Worm (Caenorhabditis elegans) whole organism, L1 larva: ENCODE measurements around the gene K03B8.4.

ENCODE experiments used
- alr-1 ChIP-seq: fragments of 200-800 bp; sonication (Bioruptor generic); optimal IDR thresholded peaks from 2 replicates; lab custom pipeline; 2018; ENCODE audit warnings: borderline replicate concordance, mild to moderate bottlenecking, missing genetic modification characterization, missing compliant biosample characterization
- blmp-1 ChIP-seq: fragments of 150-350 bp; optimal IDR thresholded peaks from 2 replicates; lab custom pipeline; 2014; ENCODE audit warnings: missing biosample characterization, missing genetic modification characterization
- ceh-8 ChIP-seq: fragments of 200-800 bp; sonication (Bioruptor generic); optimal IDR thresholded peaks from 2 replicates; lab custom pipeline; 2018; ENCODE audit warnings: mild to moderate bottlenecking, missing genetic modification characterization, moderate library complexity, missing compliant biosample characterization
- ceh-82 ChIP-seq, 3 experiments: fragments of 150-350 bp in 1 of 3; sonication (generic microtip) in 2 of 3; optimal IDR thresholded peaks; 2 replicates each; lab custom pipeline; 2014 to 2017; ENCODE audit warnings: missing biosample characterization in 3 of 3, missing genetic modification characterization in 3 of 3
- ceh-90 ChIP-seq: sonication (generic microtip); optimal IDR thresholded peaks from 2 replicates; lab custom pipeline; 2016; ENCODE audit warnings: missing genetic modification characterization, missing compliant biosample characterization
- ces-1 ChIP-seq: fragments of 150-350 bp; optimal IDR thresholded peaks from 2 replicates; lab custom pipeline; 2014; ENCODE audit warnings: missing biosample characterization, missing genetic modification reagents, missing genetic modification characterization
- dpl-1 ChIP-seq, 3 experiments: fragments of 150-350 bp in 2 of 3; sonication (generic microtip) in 1 of 3; optimal IDR thresholded peaks; 2 replicates each; lab custom pipeline; 2014 to 2017; ENCODE audit warnings: missing biosample characterization in 3 of 3, missing genetic modification characterization in 3 of 3, missing genetic modification reagents in 3 of 3
- dsc-1 ChIP-seq: sonication (generic microtip); optimal IDR thresholded peaks from 2 replicates; lab custom pipeline; 2016; ENCODE audit warnings: mild to moderate bottlenecking, missing genetic modification characterization, missing compliant biosample characterization
- efl-1 ChIP-seq, 4 experiments: fragments of 150-350 bp; optimal IDR thresholded peaks in 3 of 4; peaks in 1 of 4; 1 replicate in 1 of 4; 2 replicates in 3 of 4; lab custom pipeline; 2014; ENCODE audit warnings: missing biosample characterization in 2 of 4, missing genetic modification characterization in 2 of 4, missing genetic modification reagents in 2 of 4
- egl-27 ChIP-seq, 2 experiments: fragments of 150-350 bp in 1 of 2; sonication (generic microtip); optimal IDR thresholded peaks; 3 replicates each; lab custom pipeline; 2017 to 2018; ENCODE audit warnings: missing biosample characterization in 2 of 2, missing genetic modification characterization in 2 of 2, missing genetic modification reagents in 2 of 2
- elt-2 ChIP-seq: sonication (generic microtip); optimal IDR thresholded peaks from 2 replicates; lab custom pipeline; 2016; ENCODE audit warnings: missing genetic modification characterization, mild to moderate bottlenecking, inconsistent platforms, missing compliant biosample characterization, missing genetic modification reagents
- elt-3 ChIP-seq, 6 experiments: fragments of 150-350 bp in 1 of 6; sonication (generic microtip); optimal IDR thresholded peaks; 2 replicates each; lab custom pipeline; 2017 to 2018; ENCODE audit warnings: missing biosample characterization in 6 of 6, missing genetic modification characterization in 6 of 6, inconsistent platforms in 1 of 6
- grh-1 ChIP-seq: fragments of 200-800 bp; sonication (Bioruptor generic); IDR thresholded peaks from 2 replicates; pipeline ENCODE4 v1.3.6; 2022; ENCODE audit warnings: missing genetic modification reagents, missing genetic modification characterization, missing compliant biosample characterization
- hlh-17 ChIP-seq: fragments of 200-800 bp; sonication (Bioruptor generic); optimal IDR thresholded peaks from 2 replicates; lab custom pipeline; 2018; ENCODE audit warnings: missing genetic modification characterization, mild to moderate bottlenecking, missing compliant biosample characterization, moderate library complexity, borderline replicate concordance
- irx-1 ChIP-seq: sonication (generic microtip); optimal IDR thresholded peaks from 2 replicates; lab custom pipeline; 2016; ENCODE audit warnings: missing genetic modification characterization, missing compliant biosample characterization
- jun-1 ChIP-seq: fragments of 150-350 bp; optimal IDR thresholded peaks from 2 replicates; lab custom pipeline; 2014; ENCODE audit warnings: missing biosample characterization, missing genetic modification reagents, missing genetic modification characterization
- lin-14 ChIP-seq: fragments of 200-800 bp; sonication (Bioruptor generic); optimal IDR thresholded peaks from 2 replicates; lab custom pipeline; 2018; ENCODE audit warnings: mild to moderate bottlenecking, missing genetic modification characterization, moderate library complexity, missing compliant biosample characterization
- lin-35 ChIP-seq, 2 experiments: fragments of 150-350 bp; optimal IDR thresholded peaks; 2 replicates each; lab custom pipeline; 2014; ENCODE audit warnings: missing biosample characterization in 2 of 2, missing genetic modification characterization in 2 of 2, missing genetic modification reagents in 2 of 2
- mdl-1 ChIP-seq, 2 experiments: fragments of 150-350 bp; optimal IDR thresholded peaks; 2 replicates each; lab custom pipeline; 2014 to 2017; ENCODE audit warnings: missing biosample characterization in 2 of 2, missing genetic modification characterization in 2 of 2, inconsistent platforms in 1 of 2
- mep-1 ChIP-seq: fragments of 150-350 bp; optimal IDR thresholded peaks from 2 replicates; lab custom pipeline; 2014; ENCODE audit warnings: missing biosample characterization, missing genetic modification characterization
- nhr-19 ChIP-seq: fragments of 200-800 bp; sonication (Bioruptor generic); conservative IDR thresholded peaks from 2 replicates; pipeline ENCODE4 v1.3.6; 2022; ENCODE audit warnings: missing genetic modification characterization, missing compliant biosample characterization
- nhr-237 ChIP-seq: fragments of 150-350 bp; optimal IDR thresholded peaks from 2 replicates; lab custom pipeline; 2014; ENCODE audit warnings: missing biosample characterization, missing genetic modification characterization
- nhr-28 ChIP-seq: fragments of 150-350 bp; optimal IDR thresholded peaks from 2 replicates; lab custom pipeline; 2014; ENCODE audit warnings: missing biosample characterization, missing genetic modification characterization
- nhr-47 ChIP-seq: sonication (generic microtip); optimal IDR thresholded peaks from 2 replicates; lab custom pipeline; 2016; ENCODE audit warnings: mild to moderate bottlenecking, missing genetic modification characterization, moderate library complexity, missing compliant biosample characterization
- nhr-71 ChIP-seq: sonication (generic microtip); optimal IDR thresholded peaks from 2 replicates; lab custom pipeline; 2016; ENCODE audit warnings: mild to moderate bottlenecking, missing genetic modification characterization, moderate library complexity, missing compliant biosample characterization
- nhr-77 ChIP-seq: fragments of 150-350 bp; optimal IDR thresholded peaks from 2 replicates; lab custom pipeline; 2014; ENCODE audit warnings: missing biosample characterization, missing genetic modification characterization
- nhr-84 ChIP-seq: sonication (generic microtip); optimal IDR thresholded peaks from 2 replicates; lab custom pipeline; 2017; ENCODE audit warnings: missing biosample characterization, missing genetic modification characterization
- nhr-85 ChIP-seq: sonication (generic microtip); peaks from one replicate; lab custom pipeline; 2016; ENCODE audit warnings: missing genetic modification characterization, inconsistent platforms, missing compliant biosample characterization
- nhr-90 ChIP-seq: sonication (generic microtip); optimal IDR thresholded peaks from 2 replicates; lab custom pipeline; 2016; ENCODE audit warnings: mild to moderate bottlenecking, missing genetic modification characterization, missing compliant biosample characterization; ENCODE audit not compliant: poor library complexity
- rnt-1 ChIP-seq: sonication (generic microtip); optimal IDR thresholded peaks from 2 replicates; lab custom pipeline; 2016; ENCODE audit warnings: mild to moderate bottlenecking, missing genetic modification characterization, moderate library complexity, missing compliant biosample characterization
- skn-1 ChIP-seq: fragments of 150-350 bp; optimal IDR thresholded peaks from 2 replicates; lab custom pipeline; 2014; ENCODE audit warnings: missing biosample characterization, missing genetic modification characterization
- snpc-4 ChIP-seq: fragments of 150-350 bp; optimal IDR thresholded peaks from 2 replicates; lab custom pipeline; 2014; ENCODE audit warnings: missing biosample characterization, missing genetic modification characterization
- snu-23 ChIP-seq: sonication (generic microtip); optimal IDR thresholded peaks from 2 replicates; lab custom pipeline; 2016; ENCODE audit warnings: missing genetic modification characterization, missing compliant biosample characterization
- sup-37 ChIP-seq: fragments of 200-800 bp; sonication (Bioruptor generic); optimal IDR thresholded peaks from 2 replicates; lab custom pipeline; 2018; ENCODE audit warnings: mild to moderate bottlenecking, missing genetic modification characterization, missing compliant biosample characterization
- swsn-7 ChIP-seq: sonication (generic microtip); optimal IDR thresholded peaks from 2 replicates; lab custom pipeline; 2016; ENCODE audit warnings: missing genetic modification characterization, missing compliant biosample characterization
- tbx-2 ChIP-seq: sonication (generic microtip); optimal IDR thresholded peaks from 2 replicates; lab custom pipeline; 2016; ENCODE audit warnings: missing genetic modification characterization, missing compliant biosample characterization
- unc-130 ChIP-seq: fragments of 150-350 bp; optimal IDR thresholded peaks from 2 replicates; lab custom pipeline; 2017; ENCODE audit warnings: missing biosample characterization, missing genetic modification characterization, inconsistent platforms
- unc-86 ChIP-seq: sonication (generic microtip); optimal IDR thresholded peaks from 2 replicates; lab custom pipeline; 2016; ENCODE audit warnings: missing genetic modification characterization, missing compliant biosample characterization
- unc-98 ChIP-seq: fragments of 200-800 bp; sonication (Bioruptor generic); IDR thresholded peaks from 2 replicates; pipeline ENCODE4 v1.3.6; 2022; ENCODE audit warnings: missing genetic modification characterization, missing compliant biosample characterization
- xbp-1 ChIP-seq: sonication (generic microtip); optimal IDR thresholded peaks from 2 replicates; lab custom pipeline; 2016; ENCODE audit warnings: missing genetic modification characterization, missing compliant biosample characterization
- zag-1 ChIP-seq: fragments of 150-350 bp; optimal IDR thresholded peaks from 2 replicates; lab custom pipeline; 2014; ENCODE audit warnings: missing biosample characterization, missing genetic modification characterization
- zip-4 ChIP-seq: fragments of 200-800 bp; sonication (Bioruptor generic); optimal IDR thresholded peaks from 2 replicates; lab custom pipeline; 2018; ENCODE audit warnings: mild to moderate bottlenecking, missing genetic modification characterization, moderate library complexity, missing compliant biosample characterization

K03B8.4 gene

ce11 chrV:11428728-11429127, 33.8 kb upstream of the K03B8.4 start:
- peak; percentile 78 for TF ChIP-seq lin-14 (GFP tag; lab: Kevin White, UChicago)
- TF ChIP-seq rnt-1: no peak
- peak; percentile 74 for TF ChIP-seq tbx-2 (tag; lab: Kevin White, UChicago)
- no peak for TF ChIP-seq jun-1 (tag; lab: Kevin White, UChicago)
- peak; percentile 22 for TF ChIP-seq unc-86
- no peak for TF ChIP-seq blmp-1
- peak; percentile 11 for TF ChIP-seq zag-1 (tag; lab: Kevin White, UChicago)
- TF ChIP-seq ceh-8 (GFP tag; lab: Kevin White, UChicago): no peak
- peak; percentile 19 for TF ChIP-seq nhr-47 (tag; lab: Kevin White, UChicago)
- peak; percentile 42 for TF ChIP-seq nhr-71 (tag; lab: Kevin White, UChicago)
- peak; percentile 53 for TF ChIP-seq ces-1
- peak; percentile 81 for TF ChIP-seq dsc-1 (tag; lab: Kevin White, UChicago)

DNA sequence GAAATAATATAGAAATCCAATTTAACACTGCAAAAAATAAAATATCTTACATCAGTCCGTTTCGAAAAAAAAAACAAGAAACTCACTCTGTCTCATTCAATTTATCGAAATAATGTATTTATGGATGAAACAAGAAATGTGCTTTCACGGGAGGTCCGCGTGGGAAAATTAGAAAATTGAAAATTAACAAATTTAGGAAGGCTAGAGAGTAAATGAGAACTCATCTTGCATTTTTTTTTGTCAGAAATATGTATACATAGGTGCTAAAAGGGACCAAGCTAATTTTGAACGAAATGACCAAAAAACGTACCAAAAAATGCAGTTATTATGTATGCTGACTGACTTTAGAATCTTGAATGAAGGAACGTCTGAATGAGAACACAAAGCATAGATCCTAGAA, 29.6 kb upstream of the K03B8.4 start, which contains the start of gene T26H10.2:
TSS of gene T26H10.2 (minus strand) at position 101 of the 400 bp plus-strand sequence.
- TF ChIP-seq zip-4: no peak

DNA sequence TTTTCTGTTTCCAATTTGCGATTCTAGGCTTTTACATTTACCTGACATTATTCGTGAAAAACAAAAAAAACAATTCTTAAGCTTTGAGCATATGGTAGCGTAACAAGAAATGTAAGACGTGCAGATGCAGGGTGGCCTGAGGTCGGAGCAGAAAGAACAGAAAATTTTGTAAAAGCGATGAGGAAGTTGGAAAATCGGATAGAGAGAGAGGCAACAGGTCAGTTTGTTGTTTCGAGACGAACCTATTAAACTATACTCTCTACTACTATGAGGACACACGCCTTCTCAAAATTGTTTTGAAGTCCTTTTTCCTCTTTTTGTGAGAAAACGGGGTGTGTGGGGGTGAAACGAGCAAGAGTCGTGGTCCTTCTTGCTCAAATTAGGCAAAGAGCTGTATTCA, 26.7 kb upstream of the K03B8.4 start, which contains the start of gene des-2:
TSS of gene des-2 (minus strand) at position 101 of the 400 bp plus-strand sequence.
- TF ChIP-seq snpc-4 (tag; lab: Kevin White, UChicago) (no peak), ceh-90 (tag; lab: Kevin White, UChicago) (no peak), hlh-17 (GFP tag; lab: Kevin White, UChicago) (no peak), nhr-47 (tag; lab: Kevin White, UChicago) (no peak), nhr-237 (no peak)

- TF ChIP-seq nhr-84 (tag; lab: Kevin White, UChicago) (no peak), efl-1 (optimal IDR thresholded peaks at IDR 0.05; lab: Kevin White, UChicago) (no peak), efl-1 (GFP tag; optimal IDR thresholded peaks at IDR 0.05 in 1 of 2; lab: Kevin White, UChicago) (peak in 1 of 2 experiments; percentile 34)
Observed at ce11 chrV:11415059-11415458, 20.1 kb upstream of the K03B8.4 start, which contains the start of gene deg-3. Gene deg-3 (minus strand): TSS chrV:11415159.

- peak in 1 of 3 experiments; percentile 3 for TF ChIP-seq ceh-82 (tag; optimal IDR thresholded peaks at IDR 0.05; lab: Kevin White, UChicago)
- no peak for TF ChIP-seq nhr-47 (tag; lab: Kevin White, UChicago)
- peak; percentile 16 to 31 (median 20) for TF ChIP-seq dpl-1 (GFP tag; optimal IDR thresholded peaks at IDR 0.05; lab: Kevin White, UChicago)
- no peak for TF ChIP-seq irx-1 (tag; lab: Kevin White, UChicago)
- TF ChIP-seq lin-35 (GFP tag; optimal IDR thresholded peaks at IDR 0.05; lab: Kevin White, UChicago): peak in 1 of 2 experiments; percentile 81
- no peak for TF ChIP-seq alr-1
- no peak for TF ChIP-seq nhr-28 (tag; lab: Kevin White, UChicago)
- TF ChIP-seq nhr-85: peak; percentile 78
- TF ChIP-seq snu-23 (GFP tag; lab: Kevin White, UChicago): peak; percentile 74
- peak; percentile 33 for TF ChIP-seq skn-1 (tag; lab: Kevin White, UChicago)
- peak; percentile 43 for TF ChIP-seq unc-98
- TF ChIP-seq elt-2 (tag; lab: Kevin White, UChicago): peak; percentile 72
- peak; percentile 61 for TF ChIP-seq nhr-90 (tag; lab: Kevin White, UChicago)
- TF ChIP-seq unc-130 (tag; lab: Kevin White, UChicago): peak; percentile 41
- TF ChIP-seq ceh-8 (GFP tag; lab: Kevin White, UChicago): no peak
- TF ChIP-seq nhr-71 (tag; lab: Kevin White, UChicago): peak; percentile 71
- peak; percentile 35 for TF ChIP-seq mep-1
- TF ChIP-seq xbp-1 (tag; lab: Kevin White, UChicago): peak; percentile 6
- peak; percentile 42 for TF ChIP-seq swsn-7 (tag; lab: Kevin White, UChicago)
- TF ChIP-seq jun-1 (tag; lab: Kevin White, UChicago): no peak
- TF ChIP-seq grh-1: no peak
- peak; percentile 51 for TF ChIP-seq nhr-77 (tag; lab: Kevin White, UChicago)
- peak; percentile 32 for TF ChIP-seq snpc-4 (tag; lab: Kevin White, UChicago)
- peak; percentile 68 for TF ChIP-seq lin-14 (GFP tag; lab: Kevin White, UChicago)
- TF ChIP-seq mdl-1 (tag; optimal IDR thresholded peaks at IDR 0.05; lab: Kevin White, UChicago): peak in 1 of 2 experiments; percentile 59
- TF ChIP-seq egl-27 (tag; optimal IDR thresholded peaks at IDR 0.05; lab: Kevin White, UChicago): no peak
- peak; percentile 71 for TF ChIP-seq rnt-1
- TF ChIP-seq nhr-19: peak; percentile 73
- peak; percentile 9 for TF ChIP-seq sup-37 (GFP tag; lab: Kevin White, UChicago)
- peak in 2 of 6 experiments; percentile 19 to 23 for TF ChIP-seq elt-3 (tag; optimal IDR thresholded peaks at IDR 0.05; lab: Kevin White, UChicago)
Observed at ce11 chrV:11412125-11412524, 17.2 kb upstream of the K03B8.4 start.
